Fruit fly (Drosophila melanogaster): ENCODE data around the gene omd.

The omd gene

dm6 chr3R:13645874-13646370 lies 41.1 kb downstream of the omd start, which contains the start of gene sqd (continued):
- TF ChIP-seq CG13287 (GFP tag; IDR thresholded peaks at IDR 0.05; ENCODE audit: partially characterized antibody) (peak; percentile 7; the same call in 1 of the 2 replicates), CG30403 (GFP tag; optimal IDR thresholded peaks at IDR 0.05) (peak; percentile 40), Rx (GFP tag; IDR thresholded peaks at IDR 0.05) (no peak), Oli (tag; optimal IDR thresholded peaks at IDR 0.05) (peak; percentile 35), tio (GFP tag; optimal IDR thresholded peaks at IDR 0.05) (no peak)

- TF ChIP-seq bab2 (GFP tag; optimal IDR thresholded peaks at IDR 0.05) (no peak), CG11504 (tag; optimal IDR thresholded peaks at IDR 0.05) (no peak), twi (tag; optimal IDR thresholded peaks at IDR 0.05) (no peak), H15 (GFP tag; IDR thresholded peaks at IDR 0.05) (no peak), Neu2 (GFP tag; optimal IDR thresholded peaks at IDR 0.05; ENCODE audit: borderline replicate concordance) (peak; percentile 71), Mrtf (GFP tag; IDR thresholded peaks at IDR 0.05) (no peak), CG17568 (GFP tag; optimal IDR thresholded peaks at IDR 0.05) (peak; percentile 63), Sox102F (GFP tag; optimal IDR thresholded peaks at IDR 0.05) (no peak), caup (GFP tag; optimal IDR thresholded peaks at IDR 0.05; ENCODE audit: severe bottlenecking) (peak; percentile 4), CG16779 (GFP tag; IDR thresholded peaks at IDR 0.05) (no peak), CG3163 (GFP tag; optimal IDR thresholded peaks at IDR 0.05) (peak; percentile 92), CG12659 (GFP tag; optimal IDR thresholded peaks at IDR 0.05) (peak; percentile 52), zen2 (GFP tag; IDR thresholded peaks at IDR 0.05; ENCODE audit: partially characterized antibody) (no peak), unpg (GFP tag; optimal IDR thresholded peaks at IDR 0.05) (no peak), CG10543 (GFP tag; optimal IDR thresholded peaks at IDR 0.05) (peak; percentile 19), ash1 (GFP tag; optimal IDR thresholded peaks at IDR 0.05) (no peak), Lim3 (GFP tag; IDR thresholded peaks at IDR 0.05) (no peak), klu (GFP tag; IDR thresholded peaks at IDR 0.05) (no peak), CG6254 (GFP tag; optimal IDR thresholded peaks at IDR 0.05) (peak; percentile 23), ci (GFP tag; IDR thresholded peaks at IDR 0.05) (peak; percentile 70; the same call in 2 of the 3 replicates), dysf (GFP tag; IDR thresholded peaks at IDR 0.05) (no peak; the same call in 2 of the 3 replicates), Dek (tag; optimal IDR thresholded peaks at IDR 0.05) (peak; percentile 19), phol (tag; optimal IDR thresholded peaks at IDR 0.05) (peak; percentile 90), amos (GFP tag; IDR thresholded peaks at IDR 0.05; ENCODE audit: partially characterized antibody) (no peak), CG8924 (tag; optimal IDR thresholded peaks at IDR 0.05) (peak; percentile 46), GATAe (GFP tag; conservative IDR thresholded peaks at IDR 0.05) (no peak), sqz (GFP tag; optimal IDR thresholded peaks at IDR 0.05) (peak; percentile 14), C15 (GFP tag; IDR thresholded peaks at IDR 0.05) (0 out of 3 replicates have a peak, but pooled peaks have one; percentile 25), Deaf1 (tag; optimal IDR thresholded peaks at IDR 0.05) (peak; percentile 63), bigmax (GFP tag; optimal IDR thresholded peaks at IDR 0.05) (peak; percentile 97), ssp (GFP tag; IDR thresholded peaks at IDR 0.05) (no peak), tap (tag; optimal IDR thresholded peaks at IDR 0.05) (no peak), bowl (GFP tag; IDR thresholded peaks at IDR 0.05) (0 out of 2 replicates have a peak, but pooled peaks have one; percentile 8), CG6654 (GFP tag; optimal IDR thresholded peaks at IDR 0.05) (no peak), gem (tag; optimal IDR thresholded peaks at IDR 0.05) (peak; percentile 62), CG2116 (GFP tag; optimal IDR thresholded peaks at IDR 0.05) (no peak), Fer1 (GFP tag; optimal IDR thresholded peaks at IDR 0.05) (peak; percentile 74), dati (GFP tag; IDR thresholded peaks at IDR 0.05) (no peak), CG17359 (tag; optimal IDR thresholded peaks at IDR 0.05) (peak; percentile 63), sens (GFP tag) (peak; percentile 7), CG2120 (GFP tag; optimal IDR thresholded peaks at IDR 0.05) (peak; percentile 49)
Observed at dm6 chr3R:13644778-13645660, 42.0 kb downstream of the omd start.
